Fruit fly (Drosophila melanogaster): ENCODE data around the gene ppk10.
A peak's percentile ranks its signal among the peaks of the same experiment; 100 is the strongest.

Gene ppk10

dm6 chr2L:10452296-10452695 is at the start of gene ppk10:
Gene ppk10, minus strand, starts transcription at chr2L:10452396.
- no peak for TF ChIP-seq CG6813 (GFP tag; optimal IDR thresholded peaks at IDR 0.05)
- no peak for TF ChIP-seq CG2129 (GFP tag; IDR thresholded peaks at IDR 0.05; ENCODE audit: partially characterized antibody)
- TF ChIP-seq CTCF (GFP tag; optimal IDR thresholded peaks at IDR 0.05), result no peak
- no peak for TF ChIP-seq nerfin-2 (GFP tag; IDR thresholded peaks at IDR 0.05; ENCODE audit: partially characterized antibody)
- no peak for TF ChIP-seq CG17612 (GFP tag; IDR thresholded peaks at IDR 0.05)
- TF ChIP-seq ken (GFP tag; IDR thresholded peaks at IDR 0.05), result no peak
- no peak for TF ChIP-seq Meics (GFP tag; optimal IDR thresholded peaks at IDR 0.05)
- TF ChIP-seq CG30431 (GFP tag; optimal IDR thresholded peaks at IDR 0.05), result no peak
- no peak for TF ChIP-seq cato (GFP tag; optimal IDR thresholded peaks at IDR 0.05; ENCODE audit: borderline replicate concordance)
- no peak for TF ChIP-seq Doc2 (GFP tag; IDR thresholded peaks at IDR 0.05)
- no peak for TF ChIP-seq CG6254 (GFP tag; optimal IDR thresholded peaks at IDR 0.05)
- no peak for TF ChIP-seq zfh2 (GFP tag; optimal IDR thresholded peaks at IDR 0.05)
- no peak for TF ChIP-seq so (GFP tag; IDR thresholded peaks at IDR 0.05)
- TF ChIP-seq Lpt (GFP tag; optimal IDR thresholded peaks at IDR 0.05), result no peak
- no peak for TF ChIP-seq Xrp1 (GFP tag; IDR thresholded peaks at IDR 0.05)
- no peak for TF ChIP-seq tup (GFP tag; optimal IDR thresholded peaks at IDR 0.05)
- no peak for TF ChIP-seq CG12236 (GFP tag; optimal IDR thresholded peaks at IDR 0.05)
- TF ChIP-seq nmo (GFP tag; optimal IDR thresholded peaks at IDR 0.05), result no peak
- TF ChIP-seq scrt (GFP tag; optimal IDR thresholded peaks at IDR 0.05), result no peak

dm6 chr2L:10500309-10500974 is 48.2 kb upstream of the ppk10 start:
- no peak for TF ChIP-seq tio (GFP tag; optimal IDR thresholded peaks at IDR 0.05)
- no peak for TF ChIP-seq CG3407 (GFP tag; optimal IDR thresholded peaks at IDR 0.05)
- TF ChIP-seq CG8478 (optimal IDR thresholded peaks at IDR 0.05), result no peak
- TF ChIP-seq Pdp1 (GFP tag; optimal IDR thresholded peaks at IDR 0.05), result peak in 1 of 2 experiments; percentile 23
- TF ChIP-seq sd (tag; optimal IDR thresholded peaks at IDR 0.05), result peak; percentile 54
- no peak for TF ChIP-seq dan (GFP tag; IDR thresholded peaks at IDR 0.05)
- no peak for TF ChIP-seq ash1 (GFP tag; optimal IDR thresholded peaks at IDR 0.05)
- no peak for TF ChIP-seq CG33557 (GFP tag; optimal IDR thresholded peaks at IDR 0.05)
- TF ChIP-seq tll (GFP tag; optimal IDR thresholded peaks at IDR 0.05), result no peak
- peak in 1 of 2 experiments; percentile 33 for TF ChIP-seq eve (GFP tag; optimal IDR thresholded peaks at IDR 0.05)
- peak; percentile 40; the same call in 1 of the 2 replicates for TF ChIP-seq onecut (GFP tag; IDR thresholded peaks at IDR 0.05)
- TF ChIP-seq BtbVII (GFP tag; optimal IDR thresholded peaks at IDR 0.05), result peak; percentile 7

dm6 chr2L:10499608-10500007 is 47.4 kb upstream of the ppk10 start:
- TF ChIP-seq al (GFP tag; IDR thresholded peaks at IDR 0.05) (no peak), Eip74EF (GFP tag; optimal IDR thresholded peaks at IDR 0.05) (no peak), E2f1 (GFP tag; IDR thresholded peaks at IDR 0.05) (no peak), slp2 (GFP tag; optimal IDR thresholded peaks at IDR 0.05) (no peak), CG30020 (tag; optimal IDR thresholded peaks at IDR 0.05) (no peak), nmo (GFP tag; optimal IDR thresholded peaks at IDR 0.05) (no peak), CG2678 (tag; optimal IDR thresholded peaks at IDR 0.05) (no peak), Poxn (GFP tag; IDR thresholded peaks at IDR 0.05) (no peak), Ada2b (GFP tag; IDR thresholded peaks at IDR 0.05) (no peak), row (GFP tag; IDR thresholded peaks at IDR 0.05) (no peak), Fer1 (GFP tag; optimal IDR thresholded peaks at IDR 0.05) (no peak), CG32532 (GFP tag; IDR thresholded peaks at IDR 0.05) (0 out of 2 replicates have a peak, but pooled peaks have one; percentile 10), ci (GFP tag; IDR thresholded peaks at IDR 0.05) (0 out of 3 replicates have a peak, but pooled peaks have one; percentile 48), Six4 (GFP tag; optimal IDR thresholded peaks at IDR 0.05) (no peak), ham (GFP tag; IDR thresholded peaks at IDR 0.05) (no peak), Rfx (GFP tag; IDR thresholded peaks at IDR 0.05) (0 out of 2 replicates have a peak, but pooled peaks have one; percentile 12), CG14014 (GFP tag; IDR thresholded peaks at IDR 0.05) (0 out of 2 replicates have a peak, but pooled peaks have one; percentile 17), BtbVII (GFP tag; optimal IDR thresholded peaks at IDR 0.05) (peak; percentile 53), CG42726 (GFP tag; IDR thresholded peaks at IDR 0.05; ENCODE audit: partially characterized antibody) (no peak), chm (GFP tag; IDR thresholded peaks at IDR 0.05) (0 out of 2 replicates have a peak, but pooled peaks have one; percentile 27), Optix (GFP tag; IDR thresholded peaks at IDR 0.05) (no peak)

All from whole organism, embryonic.